Fruit fly (Drosophila melanogaster) whole organism, embryonic: ENCODE data around the gene Nak.

Source experiments
- CG10274 ChIP-seq: fragments of 200-800 bp; sonication (Bioruptor generic); optimal IDR thresholded peaks from 3 replicates; lab custom pipeline; 2017; ENCODE audit warnings: missing biosample characterization, mild to moderate bottlenecking, missing genetic modification characterization
- CG11696 ChIP-seq: fragments of 200-800 bp; sonication (Bioruptor generic); IDR thresholded peaks from 2 replicates; pipeline ENCODE4 v1.3.6; 2022; ENCODE audit warnings: missing biosample characterization, missing genetic modification characterization
- CG13123 ChIP-seq: fragments of 200-800 bp; sonication (Bioruptor generic); optimal IDR thresholded peaks from 2 replicates; lab custom pipeline; 2016; ENCODE audit warnings: missing biosample characterization, missing genetic modification characterization
- CG13894 ChIP-seq: fragments of 200-800 bp; sonication (Bioruptor generic); optimal IDR thresholded peaks from 3 replicates; lab custom pipeline; 2018; ENCODE audit warnings: missing biosample characterization, mild to moderate bottlenecking, missing genetic modification characterization, moderate library complexity
- CG14667 ChIP-seq: fragments of 200-800 bp; sonication (Bioruptor generic); IDR thresholded peaks from 2 replicates; pipeline ENCODE4 v1.3.6; 2022; ENCODE audit warnings: missing biosample characterization, missing genetic modification characterization
- CG15514 ChIP-seq: fragments of 200-800 bp; sonication (Bioruptor generic); optimal IDR thresholded peaks from 3 replicates; lab custom pipeline; 2017; ENCODE audit warnings: missing biosample characterization, missing genetic modification characterization, mild to moderate bottlenecking, moderate library complexity, missing genetic modification reagents
- CG16813 ChIP-seq: fragments of 200-800 bp; sonication (Bioruptor generic); IDR thresholded peaks from 3 replicates; pipeline ENCODE4 v1.3.6; 2022; ENCODE audit warnings: missing biosample characterization, missing genetic modification characterization; ENCODE audit not compliant: partially characterized antibody
- CG17912 ChIP-seq: fragments of 200-800 bp; sonication (Bioruptor generic); optimal IDR thresholded peaks from 2 replicates; lab custom pipeline; 2018; ENCODE audit warnings: missing biosample characterization, mild to moderate bottlenecking, missing genetic modification characterization
- CG18262 ChIP-seq: fragments of 200-800 bp; optimal IDR thresholded peaks from 3 replicates; lab custom pipeline; 2019; ENCODE audit warnings: missing biosample characterization, mild to moderate bottlenecking, missing genetic modification characterization, moderate library complexity
- CG2889 ChIP-seq: fragments of 200-800 bp; sonication (Bioruptor generic); IDR thresholded peaks from 3 replicates; pipeline ENCODE4 v1.3.6; 2022; ENCODE audit warnings: missing biosample characterization, missing genetic modification characterization
- CG31441 ChIP-seq: fragments of 200-800 bp; sonication (Bioruptor generic); IDR thresholded peaks from 2 replicates; pipeline ENCODE4 v1.3.6; 2022; ENCODE audit warnings: missing biosample characterization, missing genetic modification characterization
- CG3281 ChIP-seq: fragments of 200-800 bp; sonication (Bioruptor generic); optimal IDR thresholded peaks from 3 replicates; lab custom pipeline; 2017; ENCODE audit warnings: missing biosample characterization, mild to moderate bottlenecking, missing genetic modification characterization
- CG4282 ChIP-seq: fragments of 200-800 bp; sonication (Bioruptor generic); optimal IDR thresholded peaks from 2 replicates; lab custom pipeline; 2016; ENCODE audit warnings: missing biosample characterization, missing genetic modification characterization
- CG43689 ChIP-seq: fragments of 200-800 bp; sonication (Bioruptor generic); IDR thresholded peaks from 2 replicates; pipeline ENCODE4 v1.3.6; 2022; ENCODE audit warnings: missing biosample characterization, missing genetic modification characterization
- CG6813 ChIP-seq: fragments of 200-800 bp; sonication (Bioruptor generic); optimal IDR thresholded peaks from 2 replicates; lab custom pipeline; 2017; ENCODE audit warnings: missing biosample characterization, missing genetic modification characterization, mild to moderate bottlenecking, moderate library complexity, missing genetic modification reagents
- CG7271 ChIP-seq: fragments of 200-800 bp; sonication (Bioruptor generic); optimal IDR thresholded peaks from 2 replicates; lab custom pipeline; 2018; ENCODE audit warnings: missing biosample characterization, mild to moderate bottlenecking, missing genetic modification characterization, moderate library complexity
- CG9437 ChIP-seq: fragments of 200-800 bp; sonication (Bioruptor generic); optimal IDR thresholded peaks from 2 replicates; lab custom pipeline; 2018; ENCODE audit warnings: missing biosample characterization, mild to moderate bottlenecking, missing genetic modification characterization
- CG9609 ChIP-seq: fragments of 200-800 bp; sonication (Bioruptor generic); optimal IDR thresholded peaks from 3 replicates; lab custom pipeline; 2016; ENCODE audit warnings: missing biosample characterization, missing genetic modification characterization
- CG9817 ChIP-seq: fragments of 200-800 bp; sonication (Bioruptor generic); optimal IDR thresholded peaks from 2 replicates; lab custom pipeline; 2018; ENCODE audit warnings: missing biosample characterization, mild to moderate bottlenecking, missing genetic modification characterization, moderate library complexity
- CG9932 ChIP-seq: fragments of 200-800 bp; sonication (Bioruptor generic); IDR thresholded peaks from 2 replicates; pipeline ENCODE4 v1.3.6; 2022; ENCODE audit warnings: missing biosample characterization, missing genetic modification characterization
- Dad ChIP-seq: fragments of 200-800 bp; sonication (Bioruptor generic); optimal IDR thresholded peaks from 3 replicates; lab custom pipeline; 2016; ENCODE audit warnings: missing biosample characterization, missing genetic modification characterization
- Dek ChIP-seq: fragments of 200-800 bp; sonication (Bioruptor generic); optimal IDR thresholded peaks from 3 replicates; lab custom pipeline; 2019; ENCODE audit warnings: missing biosample characterization, mild to moderate bottlenecking, missing genetic modification characterization, moderate library complexity
- Dip2 ChIP-seq: fragments of 200-800 bp; sonication (Bioruptor generic); IDR thresholded peaks from 2 replicates; pipeline ENCODE4 v1.3.6; 2022; ENCODE audit warnings: missing biosample characterization, missing genetic modification characterization
- E2f1 ChIP-seq: fragments of 200-800 bp; sonication (Bioruptor generic); IDR thresholded peaks from 2 replicates; pipeline ENCODE4 v1.3.6; 2022; ENCODE audit warnings: missing biosample characterization, missing genetic modification characterization
- E2f2 ChIP-seq: fragments of 200-800 bp; sonication (Bioruptor generic); IDR thresholded peaks from 2 replicates; pipeline ENCODE4 v1.3.6; 2022; ENCODE audit warnings: missing biosample characterization, missing genetic modification characterization
- Ets97D ChIP-seq: fragments of 200-800 bp; sonication (Bioruptor generic); optimal IDR thresholded peaks from 3 replicates; lab custom pipeline; 2016; ENCODE audit warnings: missing biosample characterization, missing genetic modification characterization
- Gug ChIP-seq: fragments of 200-800 bp; sonication (Bioruptor generic); IDR thresholded peaks from 4 replicates; pipeline ENCODE4 v1.3.6; 2022; ENCODE audit warnings: missing biosample characterization, missing genetic modification characterization
- Nf-YA ChIP-seq: fragments of 200-800 bp; sonication (Bioruptor generic); IDR thresholded peaks from 2 replicates; pipeline ENCODE4 v1.3.6; 2022; ENCODE audit warnings: missing biosample characterization, missing genetic modification characterization
- NfI ChIP-seq: fragments of 200-800 bp; sonication (Bioruptor generic); optimal IDR thresholded peaks from 3 replicates; lab custom pipeline; 2018; ENCODE audit warnings: missing biosample characterization, mild to moderate bottlenecking, missing genetic modification characterization, moderate library complexity
- PHDP ChIP-seq: fragments of 200-800 bp; sonication (Bioruptor generic); optimal IDR thresholded peaks from 3 replicates; lab custom pipeline; 2018; ENCODE audit warnings: missing biosample characterization, mild to moderate bottlenecking, missing genetic modification characterization, moderate library complexity
- Ravus ChIP-seq: fragments of 200-800 bp; sonication (Bioruptor generic); IDR thresholded peaks from 2 replicates; pipeline ENCODE4 v1.3.6; 2022; ENCODE audit warnings: missing biosample characterization, missing genetic modification characterization
- Xrp1 ChIP-seq: fragments of 200-800 bp; sonication (Bioruptor generic); IDR thresholded peaks from 2 replicates; pipeline ENCODE4 v1.3.6; 2022; ENCODE audit warnings: missing biosample characterization, missing genetic modification characterization
- aop ChIP-seq: fragments of 200-800 bp; sonication (Bioruptor generic); IDR thresholded peaks from 2 replicates; pipeline ENCODE4 v1.3.6; 2022; ENCODE audit warnings: missing biosample characterization, missing genetic modification characterization
- az2 ChIP-seq: fragments of 200-800 bp; sonication (Bioruptor generic); optimal IDR thresholded peaks from 3 replicates; lab custom pipeline; 2016; ENCODE audit warnings: missing biosample characterization, missing genetic modification characterization
- br ChIP-seq: fragments of >200 bp; optimal IDR thresholded peaks from 2 replicates; lab custom pipeline; 2017
- chif ChIP-seq, 2 experiments: fragments of 200-800 bp; sonication (Bioruptor generic); optimal IDR thresholded peaks; 3 replicates each; lab custom pipeline; 2016; ENCODE audit warnings: missing biosample characterization in 2 of 2, missing genetic modification characterization in 2 of 2
- danr ChIP-seq: fragments of 200-800 bp; sonication (Bioruptor generic); IDR thresholded peaks from 2 replicates; pipeline ENCODE4 v1.3.6; 2022; ENCODE audit warnings: missing biosample characterization, missing genetic modification characterization
- dysf ChIP-seq: fragments of 200-800 bp; sonication (Bioruptor generic); IDR thresholded peaks from 3 replicates; pipeline ENCODE4 v1.3.6; 2022; ENCODE audit warnings: missing biosample characterization, missing genetic modification characterization
- en ChIP-seq: fragments of 200-800 bp; sonication (Bioruptor generic); optimal IDR thresholded peaks from 2 replicates; lab custom pipeline; 2016; ENCODE audit warnings: missing biosample characterization, missing genetic modification characterization
- esg ChIP-seq: fragments of 200-800 bp; sonication (Bioruptor generic); conservative IDR thresholded peaks from 2 replicates; pipeline ENCODE4 v1.3.6; 2022; ENCODE audit warnings: missing biosample characterization, missing genetic modification characterization
- fd3F ChIP-seq: fragments of 200-800 bp; sonication (Bioruptor generic); optimal IDR thresholded peaks from 2 replicates; lab custom pipeline; 2018; ENCODE audit warnings: missing biosample characterization, mild to moderate bottlenecking, missing genetic modification characterization, moderate library complexity
- gem ChIP-seq: fragments of 200-800 bp; sonication (Bioruptor generic); optimal IDR thresholded peaks from 2 replicates; lab custom pipeline; 2019; ENCODE audit warnings: missing biosample characterization, mild to moderate bottlenecking, missing genetic modification characterization, moderate library complexity
- grau ChIP-seq: fragments of 200-800 bp; optimal IDR thresholded peaks from 3 replicates; lab custom pipeline; 2019; ENCODE audit warnings: missing biosample characterization, mild to moderate bottlenecking, missing genetic modification characterization, moderate library complexity
- grn ChIP-seq: fragments of 200-800 bp; sonication (Bioruptor generic); optimal IDR thresholded peaks from 3 replicates; lab custom pipeline; 2017; ENCODE audit warnings: missing biosample characterization, missing genetic modification characterization
- gsb ChIP-seq: fragments of 200-800 bp; sonication (Bioruptor generic); IDR thresholded peaks from 2 replicates; pipeline ENCODE4 v1.3.6; 2022; ENCODE audit warnings: missing biosample characterization, missing genetic modification characterization
- mld ChIP-seq: fragments of 200-800 bp; sonication (Bioruptor generic); IDR thresholded peaks from 3 replicates; pipeline ENCODE4 v1.3.6; 2022; ENCODE audit warnings: missing biosample characterization, missing genetic modification characterization; ENCODE audit not compliant: partially characterized antibody
- peb ChIP-seq: fragments of 200-800 bp; sonication (Bioruptor generic); IDR thresholded peaks from 2 replicates; pipeline ENCODE4 v1.3.6; 2022; ENCODE audit warnings: missing biosample characterization, missing genetic modification characterization
- run ChIP-seq: fragments of 200-800 bp; sonication (Bioruptor generic); optimal IDR thresholded peaks from 3 replicates; lab custom pipeline; 2018; ENCODE audit warnings: missing biosample characterization, mild to moderate bottlenecking, missing genetic modification characterization
- seq ChIP-seq: fragments of 200-800 bp; sonication (Bioruptor generic); IDR thresholded peaks from 2 replicates; pipeline ENCODE4 v1.3.6; 2022; ENCODE audit warnings: missing biosample characterization, missing genetic modification characterization
- tgo ChIP-seq: fragments of 200-800 bp; sonication (Bioruptor generic); IDR thresholded peaks from 3 replicates; pipeline ENCODE4 v1.3.6; 2022; ENCODE audit warnings: missing biosample characterization, missing genetic modification characterization
- tx ChIP-seq: fragments of 200-800 bp; sonication (Bioruptor generic); optimal IDR thresholded peaks from 2 replicates; lab custom pipeline; 2016; ENCODE audit warnings: missing biosample characterization, missing genetic modification characterization
- zf30C ChIP-seq: fragments of 200-800 bp; sonication (Bioruptor generic); optimal IDR thresholded peaks from 3 replicates; lab custom pipeline; 2018; ENCODE audit warnings: missing biosample characterization, mild to moderate bottlenecking, missing genetic modification characterization

Nak gene

dm6 chr2L:18966844-18967243, 1.7 kb downstream of the Nak start (continued):
- peak; percentile 23; the same call in 1 of the 2 replicates for TF ChIP-seq gsb
- no peak for TF ChIP-seq chif (GFP tag; optimal IDR thresholded peaks at IDR 0.05; lab: Kevin White, UChicago)
- TF ChIP-seq run (tag; lab: Kevin White, UChicago): no peak
- no peak for TF ChIP-seq CG18262 (tag; lab: Kevin White, UChicago)
- TF ChIP-seq Dad (GFP tag; lab: Kevin White, UChicago): no peak
- no peak for TF ChIP-seq mld
- peak; percentile 51 for TF ChIP-seq CG9817 (tag; lab: Kevin White, UChicago)
- no peak for TF ChIP-seq seq (GFP tag; lab: Robert Waterston, UW)
- no peak for TF ChIP-seq CG43689 (GFP tag; lab: Robert Waterston, UW)
- TF ChIP-seq gem (tag; lab: Kevin White, UChicago): peak; percentile 61
- no peak for TF ChIP-seq zf30C (GFP tag; lab: Kevin White, UChicago)
- TF ChIP-seq CG7271 (tag; lab: Kevin White, UChicago): no peak
- peak; percentile 29; the same call in 1 of the 2 replicates for TF ChIP-seq CG14667 (GFP tag; lab: Robert Waterston, UW)
- no peak; the same call in 2 of the 3 replicates for TF ChIP-seq CG2889 (GFP tag; lab: Robert Waterston, UW)
- TF ChIP-seq Dek: peak; percentile 34
- no peak for TF ChIP-seq CG9437 (GFP tag; lab: Kevin White, UChicago)
- TF ChIP-seq danr (GFP tag; lab: Robert Waterston, UW): peak; percentile 40; the same call in 1 of the 2 replicates
- TF ChIP-seq br (lab: Kevin White, UChicago): no peak
- peak; percentile 45 for TF ChIP-seq fd3F
- peak; percentile 14; the same call in 1 of the 2 replicates for TF ChIP-seq CG11696 (GFP tag; lab: Robert Waterston, UW)
- TF ChIP-seq en (GFP tag; lab: Kevin White, UChicago): no peak
- peak; percentile 33; the same call in 1 of the 2 replicates for TF ChIP-seq E2f2
- TF ChIP-seq Xrp1 (GFP tag; lab: Robert Waterston, UW): peak; percentile 42; the same call in 1 of the 2 replicates
- peak; percentile 14; the same call in 1 of the 4 replicates for TF ChIP-seq Gug (GFP tag; lab: Robert Waterston, UW)
- peak; percentile 57 for TF ChIP-seq CG13894 (tag; lab: Kevin White, UChicago)
- peak; percentile 27 for TF ChIP-seq Ravus (GFP tag; lab: Robert Waterston, UW)
- TF ChIP-seq Ets97D (GFP tag; lab: Kevin White, UChicago): no peak
- no peak for TF ChIP-seq grn (GFP tag; lab: Kevin White, UChicago)
- no peak for TF ChIP-seq Dip2
- no peak for TF ChIP-seq CG13123 (GFP tag; lab: Kevin White, UChicago)
- peak; percentile 64; the same call in 2 of the 3 replicates for TF ChIP-seq dysf (GFP tag; lab: Robert Waterston, UW)
- TF ChIP-seq CG3281 (GFP tag; lab: Kevin White, UChicago): peak; percentile 71
- TF ChIP-seq tx (GFP tag; lab: Kevin White, UChicago): no peak
- TF ChIP-seq CG6813: peak; percentile 34
- peak; percentile 65 for TF ChIP-seq tgo (GFP tag; lab: Robert Waterston, UW)
- peak; percentile 48 for TF ChIP-seq PHDP
- no peak for TF ChIP-seq peb
- TF ChIP-seq CG9609: no peak
- TF ChIP-seq esg: peak; percentile 40; the same call in 1 of the 2 replicates
- peak; percentile 9; the same call in 1 of the 2 replicates for TF ChIP-seq CG31441
- peak; percentile 37 for TF ChIP-seq NfI (GFP tag; lab: Kevin White, UChicago)
- no peak for TF ChIP-seq CG16813 (GFP tag; lab: Robert Waterston, UW)
- TF ChIP-seq CG10274 (GFP tag; lab: Kevin White, UChicago): peak; percentile 19
- TF ChIP-seq CG15514 (GFP tag; lab: Kevin White, UChicago): peak; percentile 22
- TF ChIP-seq grau: peak; percentile 62
- TF ChIP-seq E2f1 (GFP tag; lab: Robert Waterston, UW): peak; percentile 49; the same call in 1 of the 2 replicates
- TF ChIP-seq CG17912 (GFP tag; lab: Kevin White, UChicago): no peak
- no peak for TF ChIP-seq az2 (GFP tag; lab: Kevin White, UChicago)
- peak; percentile 70 for TF ChIP-seq CG9932 (GFP tag; lab: Robert Waterston, UW)
- no peak for TF ChIP-seq aop (GFP tag; lab: Robert Waterston, UW)
- no peak for TF ChIP-seq CG4282 (GFP tag; lab: Kevin White, UChicago)
- TF ChIP-seq Nf-YA: no peak
